Worm (Caenorhabditis elegans): ENCODE results near the gene C08F11.7.

The C08F11.7 gene

ce11 chrIV:13678649-13679048 lies 41.6 kb downstream of the C08F11.7 start, which contains the start of gene srlf-26:
srlf-26 (plus strand) TSS chrIV:13678949.
- TF ChIP-seq tra-4 (tag; optimal IDR thresholded peaks at IDR 0.05) = no peak
- no peak for TF ChIP-seq sea-1 (GFP tag; conservative IDR thresholded peaks at IDR 0.05)
- no peak for TF ChIP-seq ceh-13 (GFP tag; optimal IDR thresholded peaks at IDR 0.05)
- no peak for TF ChIP-seq scrt-1 (GFP tag; IDR thresholded peaks at IDR 0.05)
- no peak for TF ChIP-seq F13C5.2 (tag; optimal IDR thresholded peaks at IDR 0.05)
- TF ChIP-seq hnd-1 (tag; optimal IDR thresholded peaks at IDR 0.05) = no peak
- TF ChIP-seq B0310.2 (tag; optimal IDR thresholded peaks at IDR 0.05) = no peak
- no peak for TF ChIP-seq hmbx-1 (tag; optimal IDR thresholded peaks at IDR 0.05)
- TF ChIP-seq flt-1 (GFP tag; IDR thresholded peaks at IDR 0.05) = no peak
- TF ChIP-seq hmg-4 (GFP tag; optimal IDR thresholded peaks at IDR 0.05) = no peak
- no peak for TF ChIP-seq tbx-37 (GFP tag; conservative IDR thresholded peaks at IDR 0.05)
- no peak for TF ChIP-seq ama-1 (optimal IDR thresholded peaks at IDR 0.05)

DNA sequence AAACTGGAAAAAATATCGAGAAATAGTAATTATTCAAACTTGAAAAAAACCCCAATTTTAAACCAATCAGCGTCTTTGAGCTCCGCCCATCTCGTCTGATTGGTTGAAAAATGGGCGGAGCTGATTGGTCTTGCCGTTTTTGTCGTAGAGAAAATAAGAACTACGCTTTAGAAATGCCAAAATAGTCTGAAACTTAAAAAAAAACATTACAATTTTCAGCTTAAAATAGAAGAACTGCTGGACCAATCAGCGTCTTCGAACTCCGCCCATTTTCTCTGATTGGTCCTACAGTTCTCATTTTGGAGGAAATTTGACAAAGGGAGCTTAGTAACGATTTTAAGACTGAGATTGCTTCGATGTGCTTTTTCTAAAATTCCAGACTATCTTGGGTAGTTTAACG lies 42.4 kb downstream of the C08F11.7 start:
- no peak for TF ChIP-seq tra-4 (tag; optimal IDR thresholded peaks at IDR 0.05)
- no peak for TF ChIP-seq scrt-1 (GFP tag; IDR thresholded peaks at IDR 0.05)

ce11 chrIV:13682733-13683132 lies 45.7 kb downstream of the C08F11.7 start:
- TF ChIP-seq ceh-13 (GFP tag; optimal IDR thresholded peaks at IDR 0.05) (no peak), F13C5.2 (tag; optimal IDR thresholded peaks at IDR 0.05) (no peak), hmbx-1 (tag; optimal IDR thresholded peaks at IDR 0.05) (no peak), B0310.2 (tag; optimal IDR thresholded peaks at IDR 0.05) (no peak), flt-1 (GFP tag; IDR thresholded peaks at IDR 0.05) (no peak), ama-1 (optimal IDR thresholded peaks at IDR 0.05) (no peak), tra-4 (tag; optimal IDR thresholded peaks at IDR 0.05) (no peak), ets-7 (tag; optimal IDR thresholded peaks at IDR 0.05) (no peak), aly-1 (tag; optimal IDR thresholded peaks at IDR 0.05) (no peak), tbx-37 (GFP tag; conservative IDR thresholded peaks at IDR 0.05) (no peak), scrt-1 (GFP tag; IDR thresholded peaks at IDR 0.05) (no peak), tbx-11 (GFP tag; IDR thresholded peaks at IDR 0.05) (no peak), hnd-1 (tag; optimal IDR thresholded peaks at IDR 0.05) (no peak)

DNA sequence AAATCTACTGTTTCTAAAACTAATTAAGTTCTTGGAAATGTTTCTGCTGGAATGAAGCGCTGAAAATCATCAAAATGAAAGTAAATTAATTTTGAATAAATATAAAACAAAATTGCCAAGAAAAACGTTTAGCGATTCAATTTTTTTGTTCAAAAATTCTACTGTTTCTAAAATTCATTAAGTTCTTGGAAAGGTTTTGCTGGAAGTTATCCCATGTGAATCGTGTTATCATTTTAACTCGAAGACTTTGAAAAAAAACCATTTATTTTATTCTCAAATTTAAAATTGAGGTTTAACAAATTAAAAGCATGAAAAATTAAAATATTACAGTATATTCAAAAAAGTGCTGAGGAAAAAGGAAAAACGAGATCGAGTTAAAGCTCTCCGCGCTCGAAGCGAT lies 47.8 kb downstream of the C08F11.7 start:
- TF ChIP-seq pes-1 (GFP tag; IDR thresholded peaks at IDR 0.05) = no peak

DNA sequence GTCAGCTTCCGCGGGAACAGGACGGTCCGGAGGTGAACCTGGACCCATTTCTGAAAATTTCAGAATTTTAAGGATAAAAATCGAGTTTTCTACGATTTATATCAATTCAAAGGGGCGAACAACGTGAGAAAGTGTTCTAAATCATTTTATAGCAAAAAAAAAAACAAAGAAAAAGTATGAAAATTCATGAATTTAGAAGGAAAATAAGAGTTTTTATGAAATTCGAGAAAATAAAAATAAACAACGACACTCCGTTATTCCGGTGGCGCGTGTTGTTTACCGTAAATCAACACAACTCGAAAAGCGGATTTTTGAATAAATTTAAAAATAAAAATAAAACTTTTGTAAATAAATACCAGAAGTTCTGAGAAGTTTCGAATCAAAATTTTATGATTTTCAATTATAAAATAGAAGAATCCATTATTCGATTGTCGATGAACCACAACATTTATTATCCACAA lies 49.9 kb downstream of the C08F11.7 start, which contains the start of gene nyn-1:
Gene nyn-1, minus strand, starts transcription at position 51 of the 461 bp plus-strand sequence.
- TF ChIP-seq scrt-1 (GFP tag; IDR thresholded peaks at IDR 0.05) (no peak), ceh-36 (tag; optimal IDR thresholded peaks at IDR 0.05) (no peak), tbx-37 (GFP tag; conservative IDR thresholded peaks at IDR 0.05) (no peak)

DNA sequence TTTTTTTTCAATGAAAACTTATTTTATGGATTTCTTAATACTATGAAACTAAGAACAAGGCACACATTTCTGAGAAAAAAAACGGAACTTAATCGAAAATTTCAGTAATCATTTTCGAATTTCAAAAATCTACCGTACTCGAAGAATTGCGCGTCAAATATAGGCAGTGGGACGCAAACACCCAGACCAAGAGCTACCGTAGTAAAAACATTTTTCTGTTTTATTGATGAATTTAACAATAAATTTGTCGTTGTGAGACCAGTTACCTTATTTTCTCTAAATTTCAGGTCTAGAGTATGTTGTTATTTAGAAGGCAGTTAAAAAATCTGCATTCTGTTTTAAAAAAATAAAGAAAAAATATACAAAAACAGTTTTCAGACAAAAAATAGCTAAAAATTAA lies 50.6 kb downstream of the C08F11.7 start:
- TF ChIP-seq hmg-4 (GFP tag; optimal IDR thresholded peaks at IDR 0.05) (no peak), tra-4 (tag; optimal IDR thresholded peaks at IDR 0.05) (no peak), tbx-11 (GFP tag; IDR thresholded peaks at IDR 0.05) (no peak)
